Fruit fly (Drosophila melanogaster): Measurements from ENCODE around the gene CG43059.

The CG43059 gene

DNA sequence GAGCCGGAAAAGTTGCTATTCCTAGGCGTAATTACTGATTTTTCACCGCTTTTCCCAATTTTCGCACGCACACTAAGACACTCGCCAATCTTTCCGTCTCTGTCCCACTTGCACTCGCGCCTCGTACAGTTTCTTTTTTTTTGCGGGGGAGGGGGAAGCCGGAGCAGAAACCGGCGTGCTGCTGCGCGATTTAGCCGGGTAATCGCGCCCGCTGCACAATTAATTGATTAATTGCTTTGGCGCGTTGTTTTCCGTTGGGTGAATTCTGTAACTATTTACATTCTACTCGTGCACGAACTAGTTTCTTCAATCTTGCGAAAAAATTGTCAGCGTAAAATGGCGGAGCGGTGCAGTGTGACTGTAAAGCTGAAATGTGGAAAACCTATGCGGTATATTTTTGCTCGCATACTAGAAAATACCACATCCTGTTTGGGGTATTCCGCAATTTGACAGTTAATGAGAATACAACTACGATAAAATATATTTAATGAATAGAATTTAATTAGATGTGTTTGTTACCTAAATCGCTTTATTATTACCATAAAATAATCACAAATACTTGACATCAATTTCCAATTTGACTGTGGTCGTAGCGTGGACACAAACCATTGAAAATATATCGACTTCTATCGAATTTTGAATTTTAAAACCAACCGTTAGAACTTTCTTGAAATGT lies 3.5 kb downstream of the CG43059 start, which contains the start of gene Cpsf6:
Cpsf6 (minus strand) TSS at position 362 of the 676 bp plus-strand sequence.
- TF ChIP-seq Mio (GFP tag; optimal IDR thresholded peaks at IDR 0.05) = no peak
- peak; percentile 18 for TF ChIP-seq ey (GFP tag; optimal IDR thresholded peaks at IDR 0.05)
- TF ChIP-seq Hr83 (GFP tag; optimal IDR thresholded peaks at IDR 0.05; ENCODE audit: poor library complexity, severe bottlenecking) = no peak
- TF ChIP-seq N (GFP tag; optimal IDR thresholded peaks at IDR 0.05) = peak; percentile 14
- TF ChIP-seq jim (GFP tag; optimal IDR thresholded peaks at IDR 0.05) = peak; percentile 86
- TF ChIP-seq dmrt93B (GFP tag; optimal IDR thresholded peaks at IDR 0.05) = no peak
- no peak for TF ChIP-seq Hr78 (GFP tag; optimal IDR thresholded peaks at IDR 0.05)
- no peak for TF ChIP-seq GATAd (GFP tag; optimal IDR thresholded peaks at IDR 0.05)
- TF ChIP-seq Abd-B (GFP tag; optimal IDR thresholded peaks at IDR 0.05) = no peak
- TF ChIP-seq sv (GFP tag; optimal IDR thresholded peaks at IDR 0.05) = peak; percentile 50
- TF ChIP-seq woc (GFP tag; optimal IDR thresholded peaks at IDR 0.05) = no peak
- peak; percentile 28 for TF ChIP-seq Jra (GFP tag; optimal IDR thresholded peaks at IDR 0.05)
- TF ChIP-seq sage (GFP tag; optimal IDR thresholded peaks at IDR 0.05) = no peak
- peak in 1 of 2 experiments; percentile 24 for TF ChIP-seq foxo (GFP tag; optimal IDR thresholded peaks at IDR 0.05)
- no peak for TF ChIP-seq Dif (GFP tag; optimal IDR thresholded peaks at IDR 0.05; ENCODE audit: partially characterized antibody)
- no peak for TF ChIP-seq fru (GFP tag; optimal IDR thresholded peaks at IDR 0.05)
- no peak for TF ChIP-seq dsf (GFP tag; optimal IDR thresholded peaks at IDR 0.05; ENCODE audit: borderline replicate concordance)
- TF ChIP-seq Hnf4 (GFP tag; optimal IDR thresholded peaks at IDR 0.05) = peak; percentile 46
- TF ChIP-seq psq (GFP tag; optimal IDR thresholded peaks at IDR 0.05) = no peak
- TF ChIP-seq lola (GFP tag; optimal IDR thresholded peaks at IDR 0.05) = no peak
- peak; percentile 9 for TF ChIP-seq Sp1 (GFP tag; optimal IDR thresholded peaks at IDR 0.05)
- TF ChIP-seq dl (GFP tag; optimal IDR thresholded peaks at IDR 0.05; ENCODE audit: insufficient read depth in 1 of 2, partially characterized antibody in 2 of 2) = no peak
- TF ChIP-seq h (GFP tag; optimal IDR thresholded peaks at IDR 0.05) = peak; percentile 40
- peak; percentile 68 for TF ChIP-seq brk (GFP tag; optimal IDR thresholded peaks at IDR 0.05)
- no peak for TF ChIP-seq CG32264 (GFP tag; optimal IDR thresholded peaks at IDR 0.05)
- no peak for TF ChIP-seq Myc (optimal IDR thresholded peaks at IDR 0.05)
- TF ChIP-seq HLH106 (tag; optimal IDR thresholded peaks at IDR 0.05) = peak; percentile 62
- TF ChIP-seq OdsH (GFP tag; optimal IDR thresholded peaks at IDR 0.05) = no peak
- TF ChIP-seq tai (GFP tag; optimal IDR thresholded peaks at IDR 0.05) = no peak
- no peak for TF ChIP-seq Rel (GFP tag; optimal IDR thresholded peaks at IDR 0.05)
- no peak for TF ChIP-seq Rel (tag; optimal IDR thresholded peaks at IDR 0.05)
- peak; percentile 21 for TF ChIP-seq br (GFP tag; optimal IDR thresholded peaks at IDR 0.05)
- no peak for TF ChIP-seq Vsx2 (GFP tag; optimal IDR thresholded peaks at IDR 0.05; ENCODE audit: partially characterized antibody)
- no peak for TF ChIP-seq Dfd (GFP tag; optimal IDR thresholded peaks at IDR 0.05)
- no peak for TF ChIP-seq pan (optimal IDR thresholded peaks at IDR 0.05)
- no peak for TF ChIP-seq CrebA (GFP tag; optimal IDR thresholded peaks at IDR 0.05; ENCODE audit: borderline replicate concordance)
- TF ChIP-seq usp (GFP tag; optimal IDR thresholded peaks at IDR 0.05) = no peak
- TF ChIP-seq rgr (GFP tag; optimal IDR thresholded peaks at IDR 0.05) = peak; percentile 10
- TF ChIP-seq CG9705 (GFP tag; optimal IDR thresholded peaks at IDR 0.05) = peak; percentile 30

DNA sequence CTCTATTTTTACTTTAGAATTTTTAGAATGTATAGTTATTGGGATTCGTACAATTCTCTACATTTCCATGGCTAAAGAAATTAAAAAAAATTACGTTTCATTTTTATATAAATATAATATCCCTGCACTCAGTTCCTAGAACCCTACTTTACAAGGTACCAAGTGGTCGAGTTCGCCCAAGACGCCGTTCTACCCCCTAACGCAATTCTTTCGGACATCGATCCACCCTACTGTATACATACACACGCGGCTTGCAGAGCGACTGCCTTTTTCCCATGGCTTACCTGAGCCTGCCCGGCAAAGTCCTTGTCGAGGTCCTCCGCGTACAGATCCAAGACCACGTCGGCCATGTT lies 4.0 kb downstream of the CG43059 start:
- TF ChIP-seq ey (GFP tag; optimal IDR thresholded peaks at IDR 0.05) = peak; percentile 1
- peak; percentile 14 for TF ChIP-seq psq (GFP tag; optimal IDR thresholded peaks at IDR 0.05)
- TF ChIP-seq Hr83 (GFP tag; optimal IDR thresholded peaks at IDR 0.05; ENCODE audit: poor library complexity, severe bottlenecking) = no peak
- TF ChIP-seq HLH106 (tag; optimal IDR thresholded peaks at IDR 0.05) = no peak
- TF ChIP-seq Vsx2 (GFP tag; optimal IDR thresholded peaks at IDR 0.05; ENCODE audit: partially characterized antibody) = no peak
- no peak for TF ChIP-seq sv (GFP tag; optimal IDR thresholded peaks at IDR 0.05)
- TF ChIP-seq OdsH (GFP tag; optimal IDR thresholded peaks at IDR 0.05) = peak; percentile 0
- TF ChIP-seq woc (GFP tag; optimal IDR thresholded peaks at IDR 0.05) = peak; percentile 14
- no peak for TF ChIP-seq Dfd (GFP tag; optimal IDR thresholded peaks at IDR 0.05)
- TF ChIP-seq rgr (GFP tag; optimal IDR thresholded peaks at IDR 0.05) = peak; percentile 24
- TF ChIP-seq foxo (GFP tag; optimal IDR thresholded peaks at IDR 0.05) = peak in 1 of 2 experiments; percentile 0

All from whole organism, wandering third instar larva.